Worm (Caenorhabditis elegans): ENCODE results near the gene T25B9.8.

T25B9.8 gene

DNA sequence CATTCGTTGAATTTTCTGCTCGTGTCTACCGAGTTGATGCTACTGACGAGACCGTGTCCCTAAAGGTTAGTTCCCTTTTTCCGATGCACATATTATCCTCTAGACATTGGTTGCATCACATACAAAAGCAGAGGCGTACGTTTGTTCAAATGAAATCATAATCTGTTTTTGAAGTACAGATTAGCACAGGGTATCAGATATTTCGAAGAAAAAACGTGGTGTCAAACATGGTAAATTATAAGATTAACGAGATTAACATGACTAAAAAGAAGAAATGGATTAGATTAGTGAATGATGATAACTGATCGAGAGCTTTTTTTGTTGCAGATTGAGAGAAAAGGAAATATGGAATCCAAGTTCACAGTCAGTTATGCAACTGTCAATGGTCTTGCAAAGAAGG lies 49.1 kb downstream of the T25B9.8 start:
- no peak for TF ChIP-seq klf-2 (GFP tag; conservative IDR thresholded peaks at IDR 0.05)
- no peak for TF ChIP-seq ref-1 (GFP tag; conservative IDR thresholded peaks at IDR 0.05)
- no peak for TF ChIP-seq T22C8.4 (GFP tag; IDR thresholded peaks at IDR 0.05)
- TF ChIP-seq cog-1 (tag; optimal IDR thresholded peaks at IDR 0.05), result no peak
- no peak for TF ChIP-seq med-1 (GFP tag; optimal IDR thresholded peaks at IDR 0.05; ENCODE audit: insufficient read depth)
- no peak for TF ChIP-seq ztf-23 (GFP tag; IDR thresholded peaks at IDR 0.05)
- no peak for TF ChIP-seq ztf-29 (GFP tag; IDR thresholded peaks at IDR 0.05)
- no peak for TF ChIP-seq tab-1 (GFP tag; IDR thresholded peaks at IDR 0.05)
- no peak for TF ChIP-seq flt-1 (GFP tag; IDR thresholded peaks at IDR 0.05)

DNA sequence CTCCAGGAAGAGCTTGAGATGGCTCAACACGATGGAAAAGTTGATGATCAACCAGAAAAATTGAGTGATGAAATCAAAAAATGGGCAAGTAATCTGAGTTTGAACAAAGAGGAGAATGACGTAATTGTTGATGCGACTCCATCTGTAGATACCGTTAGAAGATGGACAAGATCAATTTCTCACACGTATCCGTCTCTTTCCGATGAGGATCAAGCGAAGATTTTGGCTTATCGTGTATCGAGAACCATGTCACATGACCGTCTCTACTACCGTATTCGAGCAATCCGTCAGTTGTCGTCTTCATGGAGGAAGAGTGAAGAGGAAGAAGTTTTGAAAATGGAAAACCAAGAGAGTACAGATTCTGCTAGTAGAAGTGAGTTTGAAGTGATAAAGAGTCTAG lies 49.9 kb downstream of the T25B9.8 start:
- no peak for TF ChIP-seq tab-1 (GFP tag; IDR thresholded peaks at IDR 0.05)
